Worm (Caenorhabditis elegans) whole organism, L1 larva: ENCODE results near the gene osm-9.

Experiments used
- C16A3.4 ChIP-seq: fragments of 150-350 bp; optimal IDR thresholded peaks from 2 replicates; lab custom pipeline; 2014; ENCODE audit warnings: missing biosample characterization, missing genetic modification characterization
- ama-1 ChIP-seq: fragments of 150-350 bp; optimal IDR thresholded peaks from 2 replicates; lab custom pipeline; 2014
- ceh-88 ChIP-seq: fragments of 200-800 bp; sonication (Bioruptor generic); IDR thresholded peaks from 2 replicates; pipeline ENCODE4 v1.3.6; 2022; ENCODE audit warnings: missing genetic modification characterization, missing compliant biosample characterization
- elt-2 ChIP-seq: sonication (generic microtip); optimal IDR thresholded peaks from 2 replicates; lab custom pipeline; 2016; ENCODE audit warnings: missing genetic modification characterization, mild to moderate bottlenecking, inconsistent platforms, missing compliant biosample characterization, missing genetic modification reagents
- fos-1 ChIP-seq: fragments of 150-350 bp; optimal IDR thresholded peaks from 2 replicates; lab custom pipeline; 2014; ENCODE audit warnings: missing biosample characterization, missing genetic modification characterization
- lin-13 ChIP-seq: fragments of 150-350 bp; optimal IDR thresholded peaks from 2 replicates; lab custom pipeline; 2014; ENCODE audit warnings: missing biosample characterization, missing genetic modification reagents, missing genetic modification characterization
- nhr-11 ChIP-seq: fragments of 150-350 bp; optimal IDR thresholded peaks from 2 replicates; lab custom pipeline; 2014; ENCODE audit warnings: missing biosample characterization, missing genetic modification characterization
- nhr-19 ChIP-seq: fragments of 200-800 bp; sonication (Bioruptor generic); conservative IDR thresholded peaks from 2 replicates; pipeline ENCODE4 v1.3.6; 2022; ENCODE audit warnings: missing genetic modification characterization, missing compliant biosample characterization
- nhr-76 ChIP-seq: sonication (generic microtip); optimal IDR thresholded peaks from 2 replicates; lab custom pipeline; 2017; ENCODE audit warnings: missing biosample characterization, missing genetic modification characterization
- snpc-4 ChIP-seq: fragments of 150-350 bp; optimal IDR thresholded peaks from 2 replicates; lab custom pipeline; 2014; ENCODE audit warnings: missing biosample characterization, missing genetic modification characterization
- unc-62 ChIP-seq: fragments of 150-350 bp; optimal IDR thresholded peaks from 2 replicates; lab custom pipeline; 2014; ENCODE audit warnings: missing biosample characterization, missing genetic modification reagents, missing genetic modification characterization
- zip-4 ChIP-seq: fragments of 200-800 bp; sonication (Bioruptor generic); optimal IDR thresholded peaks from 2 replicates; lab custom pipeline; 2018; ENCODE audit warnings: mild to moderate bottlenecking, missing genetic modification characterization, moderate library complexity, missing compliant biosample characterization
- ztf-11 ChIP-seq, 2 experiments: sonication (generic microtip); optimal IDR thresholded peaks; 2 replicates each; lab custom pipeline; 2016 to 2017; ENCODE audit warnings: missing genetic modification characterization in 2 of 2, missing biosample characterization in 1 of 2, missing compliant biosample characterization in 1 of 2

DNA sequence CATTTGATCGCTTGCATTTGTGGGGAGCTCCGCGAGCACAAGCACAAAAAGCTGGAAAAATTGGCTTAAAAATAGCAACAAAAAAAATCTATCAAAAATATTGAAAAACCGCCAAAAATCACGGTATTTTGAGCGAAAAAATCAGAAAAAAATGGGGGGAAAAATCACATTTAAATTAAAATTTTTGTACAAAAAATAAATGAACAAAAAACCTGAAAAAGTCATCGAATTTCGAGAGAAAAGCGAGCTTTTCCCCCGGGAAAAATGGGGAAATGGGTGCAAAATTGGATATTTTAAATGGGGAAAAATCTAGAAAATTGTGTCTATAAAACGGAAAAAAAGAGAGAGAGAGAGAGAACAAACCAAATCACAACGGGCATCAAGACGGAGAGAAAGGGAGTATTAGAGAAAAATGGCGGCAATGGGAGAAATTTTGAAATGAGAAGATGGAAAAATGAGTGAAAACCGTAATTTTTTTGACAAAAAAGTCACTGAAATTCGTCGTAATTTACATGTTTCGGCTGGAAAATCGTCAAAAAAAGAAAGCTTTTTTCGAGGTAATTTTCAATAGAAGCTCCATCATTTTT is 47.7 kb downstream of the osm-9 start, which contains the start of gene ced-10:
- TF ChIP-seq ama-1 (lab: Kevin White, UChicago) (no peak), ceh-88 (GFP tag; lab: Robert Waterston, UW) (no peak), snpc-4 (tag; lab: Kevin White, UChicago) (no peak), nhr-76 (no peak), C16A3.4 (tag; lab: Kevin White, UChicago) (no peak), fos-1 (tag; lab: Kevin White, UChicago) (no peak), unc-62 (no peak), lin-13 (GFP tag; lab: Kevin White, UChicago) (no peak), nhr-11 (tag; lab: Kevin White, UChicago) (no peak), zip-4 (GFP tag; lab: Kevin White, UChicago) (no peak), ztf-11 (tag; optimal IDR thresholded peaks at IDR 0.05; lab: Kevin White, UChicago) (no peak), elt-2 (no peak), nhr-19 (GFP tag; lab: Robert Waterston, UW) (no peak)
